Fruit fly (Drosophila melanogaster) whole organism, embryonic: ENCODE results near the gene Hs6st.

Experiments
- Ada2b ChIP-seq: fragments of 200-800 bp; sonication (Bioruptor generic); IDR thresholded peaks from 2 replicates; pipeline ENCODE4 v1.3.6; 2022; ENCODE audit warnings: missing biosample characterization, missing genetic modification characterization
- Bteb2 ChIP-seq: fragments of 200-800 bp; sonication (Bioruptor generic); optimal IDR thresholded peaks from 2 replicates; lab custom pipeline; 2016; ENCODE audit warnings: missing biosample characterization, missing genetic modification characterization
- CG10431 ChIP-seq: fragments of 200-800 bp; sonication (Bioruptor generic); optimal IDR thresholded peaks from 3 replicates; lab custom pipeline; 2018; ENCODE audit warnings: missing biosample characterization, mild to moderate bottlenecking, missing genetic modification characterization
- CG12071 ChIP-seq: fragments of 200-800 bp; sonication (Bioruptor generic); optimal IDR thresholded peaks from 3 replicates; lab custom pipeline; 2018; ENCODE audit warnings: missing biosample characterization, mild to moderate bottlenecking, missing genetic modification characterization
- CG12104 ChIP-seq: fragments of 200-800 bp; sonication (Bioruptor generic); optimal IDR thresholded peaks from 3 replicates; lab custom pipeline; 2016; ENCODE audit warnings: missing biosample characterization, missing genetic modification characterization
- CG13287 ChIP-seq: fragments of 200-800 bp; sonication (Bioruptor generic); IDR thresholded peaks from 2 replicates; pipeline ENCODE4 v1.3.6; 2022; ENCODE audit warnings: missing biosample characterization, missing genetic modification characterization; ENCODE audit not compliant: partially characterized antibody
- CG13424 ChIP-seq: fragments of 200-800 bp; sonication (Bioruptor generic); optimal IDR thresholded peaks from 2 replicates; lab custom pipeline; 2019; ENCODE audit warnings: missing biosample characterization, mild to moderate bottlenecking, missing genetic modification characterization, moderate library complexity
- CG13894 ChIP-seq: fragments of 200-800 bp; sonication (Bioruptor generic); optimal IDR thresholded peaks from 3 replicates; lab custom pipeline; 2018; ENCODE audit warnings: missing biosample characterization, mild to moderate bottlenecking, missing genetic modification characterization, moderate library complexity
- CG14050 ChIP-seq: fragments of 200-800 bp; sonication (Bioruptor generic); IDR thresholded peaks from 3 replicates; pipeline ENCODE4 v1.3.6; 2022; ENCODE audit warnings: missing biosample characterization, missing genetic modification characterization
- CG14667 ChIP-seq: fragments of 200-800 bp; sonication (Bioruptor generic); IDR thresholded peaks from 2 replicates; pipeline ENCODE4 v1.3.6; 2022; ENCODE audit warnings: missing biosample characterization, missing genetic modification characterization
- CG17328 ChIP-seq: fragments of 200-800 bp; sonication (Bioruptor generic); IDR thresholded peaks from 2 replicates; pipeline ENCODE4 v1.3.6; 2022; ENCODE audit warnings: missing biosample characterization, missing genetic modification characterization
- CG17361 ChIP-seq: fragments of 200-800 bp; sonication (Bioruptor generic); IDR thresholded peaks from 3 replicates; pipeline ENCODE4 v1.3.6; 2022; ENCODE audit warnings: missing biosample characterization, missing genetic modification characterization
- CG17385 ChIP-seq: fragments of 200-800 bp; sonication (Bioruptor generic); optimal IDR thresholded peaks from 3 replicates; lab custom pipeline; 2018; ENCODE audit warnings: missing biosample characterization, mild to moderate bottlenecking, missing genetic modification characterization
- CG2712 ChIP-seq: fragments of 200-800 bp; optimal IDR thresholded peaks from 3 replicates; lab custom pipeline; 2019; ENCODE audit warnings: missing biosample characterization, mild to moderate bottlenecking, missing genetic modification characterization, moderate library complexity
- CG31224 ChIP-seq: fragments of 200-800 bp; sonication (Bioruptor generic); IDR thresholded peaks from 2 replicates; pipeline ENCODE4 v1.3.6; 2022; ENCODE audit warnings: missing biosample characterization, missing genetic modification characterization
- CG33557 ChIP-seq: fragments of 200-800 bp; sonication (Bioruptor generic); optimal IDR thresholded peaks from 2 replicates; lab custom pipeline; 2019; ENCODE audit warnings: missing biosample characterization, mild to moderate bottlenecking, missing genetic modification characterization, moderate library complexity
- CG4360 ChIP-seq: fragments of 200-800 bp; sonication (Bioruptor generic); IDR thresholded peaks from 2 replicates; pipeline ENCODE4 v1.3.6; 2022; ENCODE audit warnings: missing biosample characterization, missing genetic modification characterization
- CG6175 ChIP-seq: fragments of 200-800 bp; sonication (Bioruptor generic); IDR thresholded peaks from 3 replicates; pipeline ENCODE4 v1.3.6; 2022; ENCODE audit warnings: missing biosample characterization, missing genetic modification characterization
- CG7839 ChIP-seq: fragments of 200-800 bp; sonication (Bioruptor generic); optimal IDR thresholded peaks from 3 replicates; lab custom pipeline; 2018; ENCODE audit warnings: missing biosample characterization, mild to moderate bottlenecking, missing genetic modification characterization, moderate library complexity
- CG8388 ChIP-seq: fragments of 200-800 bp; sonication (Bioruptor generic); optimal IDR thresholded peaks from 2 replicates; lab custom pipeline; 2019; ENCODE audit warnings: missing biosample characterization, mild to moderate bottlenecking, missing genetic modification characterization, moderate library complexity
- CG8924 ChIP-seq: fragments of 200-800 bp; optimal IDR thresholded peaks from 3 replicates; lab custom pipeline; 2019; ENCODE audit warnings: missing biosample characterization, mild to moderate bottlenecking, missing genetic modification characterization, moderate library complexity
- Deaf1 ChIP-seq: fragments of 200-800 bp; optimal IDR thresholded peaks from 3 replicates; lab custom pipeline; 2019; ENCODE audit warnings: missing biosample characterization, mild to moderate bottlenecking, missing genetic modification characterization, moderate library complexity
- Dek ChIP-seq: fragments of 200-800 bp; sonication (Bioruptor generic); optimal IDR thresholded peaks from 3 replicates; lab custom pipeline; 2019; ENCODE audit warnings: missing biosample characterization, mild to moderate bottlenecking, missing genetic modification characterization, moderate library complexity
- Dip3 ChIP-seq: fragments of 200-800 bp; sonication (Bioruptor generic); optimal IDR thresholded peaks from 3 replicates; lab custom pipeline; 2016; ENCODE audit warnings: missing biosample characterization, missing genetic modification characterization
- Dll ChIP-seq: fragments of 200-800 bp; sonication (Bioruptor generic); IDR thresholded peaks from 4 replicates; pipeline ENCODE4 v1.3.6; 2022; ENCODE audit warnings: missing biosample characterization, missing genetic modification characterization; ENCODE audit not compliant: partially characterized antibody
- Ets65A ChIP-seq: fragments of 200-800 bp; sonication (Bioruptor generic); peaks from one replicate; lab custom pipeline; 2016; ENCODE audit warnings: missing biosample characterization, missing genetic modification characterization
- Ets97D ChIP-seq: fragments of 200-800 bp; sonication (Bioruptor generic); optimal IDR thresholded peaks from 3 replicates; lab custom pipeline; 2016; ENCODE audit warnings: missing biosample characterization, missing genetic modification characterization
- HLH4C ChIP-seq: fragments of 200-800 bp; sonication (Bioruptor generic); IDR thresholded peaks from 3 replicates; pipeline ENCODE4 v1.3.6; 2022; ENCODE audit warnings: missing biosample characterization, missing genetic modification characterization; ENCODE audit not compliant: partially characterized antibody
- Med ChIP-seq: fragments of 200-800 bp; sonication (Bioruptor generic); peaks from one replicate; lab custom pipeline; 2016; ENCODE audit warnings: missing biosample characterization, missing genetic modification characterization, mild to moderate bottlenecking, inconsistent platforms, moderate library complexity
- NFAT ChIP-seq: fragments of 200-800 bp; sonication (Bioruptor generic); IDR thresholded peaks from 2 replicates; pipeline ENCODE4 v1.3.6; 2022; ENCODE audit warnings: missing biosample characterization, missing genetic modification characterization
- Nf-YC ChIP-seq: fragments of 200-800 bp; optimal IDR thresholded peaks from 3 replicates; lab custom pipeline; 2019; ENCODE audit warnings: missing biosample characterization, mild to moderate bottlenecking, missing genetic modification characterization, moderate library complexity
- Rx ChIP-seq: fragments of 200-800 bp; sonication (Bioruptor generic); IDR thresholded peaks from 2 replicates; pipeline ENCODE4 v1.3.6; 2022; ENCODE audit warnings: missing biosample characterization, missing genetic modification characterization
- Xbp1 ChIP-seq: fragments of 200-800 bp; sonication (Bioruptor generic); optimal IDR thresholded peaks from 3 replicates; lab custom pipeline; 2016; ENCODE audit warnings: missing biosample characterization, mild to moderate bottlenecking, missing genetic modification characterization
- abd-A ChIP-seq: fragments of 200-800 bp; sonication (Bioruptor generic); optimal IDR thresholded peaks from 3 replicates; lab custom pipeline; 2019; ENCODE audit warnings: missing biosample characterization, mild to moderate bottlenecking, missing genetic modification characterization, moderate library complexity
- fu2 ChIP-seq: fragments of 200-800 bp; sonication (Bioruptor generic); optimal IDR thresholded peaks from 2 replicates; lab custom pipeline; 2016; ENCODE audit warnings: missing biosample characterization, missing genetic modification characterization
- gce ChIP-seq: fragments of 200-800 bp; sonication (Bioruptor generic); IDR thresholded peaks from 3 replicates; pipeline ENCODE4 v1.3.6; 2022; ENCODE audit warnings: missing biosample characterization, missing genetic modification characterization
- gcm ChIP-seq: fragments of 200-800 bp; sonication (Bioruptor generic); optimal IDR thresholded peaks from 2 replicates; lab custom pipeline; 2019; ENCODE audit warnings: missing biosample characterization, mild to moderate bottlenecking, missing genetic modification characterization, moderate library complexity
- gfzf ChIP-seq: fragments of 200-800 bp; sonication (Bioruptor generic); optimal IDR thresholded peaks from 2 replicates; lab custom pipeline; 2016; ENCODE audit warnings: missing biosample characterization, mild to moderate bottlenecking, missing genetic modification characterization, moderate library complexity
- grn ChIP-seq: fragments of 200-800 bp; sonication (Bioruptor generic); optimal IDR thresholded peaks from 3 replicates; lab custom pipeline; 2017; ENCODE audit warnings: missing biosample characterization, missing genetic modification characterization
- ham ChIP-seq: fragments of 200-800 bp; sonication (Bioruptor generic); IDR thresholded peaks from 2 replicates; pipeline ENCODE4 v1.3.6; 2022; ENCODE audit warnings: missing biosample characterization, missing genetic modification characterization
- maf-S ChIP-seq: fragments of 200-800 bp; sonication (Bioruptor generic); optimal IDR thresholded peaks from 2 replicates; lab custom pipeline; 2016; ENCODE audit warnings: missing biosample characterization, missing genetic modification characterization
- mam ChIP-seq: fragments of 200-800 bp; sonication (Bioruptor generic); optimal IDR thresholded peaks from 3 replicates; lab custom pipeline; 2016; ENCODE audit warnings: missing biosample characterization, missing genetic modification characterization
- pnt ChIP-seq: fragments of 200-800 bp; sonication (Bioruptor generic); optimal IDR thresholded peaks from 3 replicates; lab custom pipeline; 2016; ENCODE audit warnings: missing biosample characterization, missing genetic modification characterization
- row ChIP-seq: fragments of 200-800 bp; sonication (Bioruptor generic); IDR thresholded peaks from 3 replicates; pipeline ENCODE4 v1.3.6; 2022; ENCODE audit warnings: missing biosample characterization, missing genetic modification characterization
- scrt ChIP-seq: fragments of 200-800 bp; sonication (Bioruptor generic); optimal IDR thresholded peaks from 2 replicates; lab custom pipeline; 2018; ENCODE audit warnings: missing biosample characterization, mild to moderate bottlenecking, missing genetic modification characterization, moderate library complexity
- shn ChIP-seq: fragments of 200-800 bp; sonication (Bioruptor generic); optimal IDR thresholded peaks from 3 replicates; lab custom pipeline; 2016; ENCODE audit warnings: missing biosample characterization, missing genetic modification characterization
- sug ChIP-seq: fragments of 200-800 bp; optimal IDR thresholded peaks from 2 replicates; lab custom pipeline; 2019; ENCODE audit warnings: missing biosample characterization, mild to moderate bottlenecking, missing genetic modification characterization, moderate library complexity
- unpg ChIP-seq: fragments of 200-800 bp; sonication (Bioruptor generic); optimal IDR thresholded peaks from 3 replicates; lab custom pipeline; 2018; ENCODE audit warnings: missing biosample characterization, mild to moderate bottlenecking, missing genetic modification characterization, moderate library complexity
- vnd ChIP-seq: fragments of 200-800 bp; sonication (Bioruptor generic); IDR thresholded peaks from 3 replicates; pipeline ENCODE4 v1.3.6; 2022; ENCODE audit warnings: missing biosample characterization, missing genetic modification characterization; ENCODE audit not compliant: partially characterized antibody
- zfh1 ChIP-seq: fragments of 200-800 bp; sonication (Bioruptor generic); IDR thresholded peaks from 3 replicates; pipeline ENCODE4 v1.3.6; 2022; ENCODE audit warnings: missing biosample characterization, missing genetic modification characterization

Gene Hs6st

DNA sequence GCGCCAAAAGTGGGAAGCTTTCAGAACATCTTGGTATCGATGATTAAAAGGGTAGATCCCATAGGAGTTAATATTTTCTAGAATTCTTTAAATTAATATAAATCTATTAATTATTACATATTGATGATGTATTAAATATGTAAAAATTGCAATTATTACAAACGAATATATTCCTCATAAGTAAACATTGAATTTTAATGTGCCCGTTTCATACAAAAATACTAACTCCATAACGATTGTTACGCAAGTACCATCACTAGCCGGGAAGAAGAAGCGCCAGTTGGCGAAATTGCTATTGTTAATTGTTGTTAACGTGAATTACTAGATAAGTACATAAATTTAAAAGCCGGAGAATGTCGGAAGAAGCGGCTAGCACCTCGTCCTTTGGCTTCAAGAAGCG is 49.2 kb upstream of the Hs6st start, which contains the start of gene mdlc (continued):
- no peak for TF ChIP-seq CG33557 (GFP tag; lab: Kevin White, UChicago)
- TF ChIP-seq Dip3 (GFP tag; lab: Kevin White, UChicago), result no peak
- peak; percentile 75 for TF ChIP-seq Dll (GFP tag; lab: Robert Waterston, UW)
- no peak for TF ChIP-seq shn (GFP tag; lab: Kevin White, UChicago)
- TF ChIP-seq ham, result no peak
- TF ChIP-seq CG31224 (GFP tag; lab: Robert Waterston, UW), result no peak
- peak; percentile 39 for TF ChIP-seq sug (tag; lab: Kevin White, UChicago)
- TF ChIP-seq Rx (GFP tag; lab: Robert Waterston, UW), result no peak
- no peak for TF ChIP-seq CG8924
- TF ChIP-seq fu2 (GFP tag; lab: Kevin White, UChicago), result no peak
- TF ChIP-seq Dek (tag; lab: Kevin White, UChicago), result no peak
- peak; percentile 2 for TF ChIP-seq CG12104 (GFP tag; lab: Kevin White, UChicago)
- TF ChIP-seq CG17385 (GFP tag; lab: Kevin White, UChicago), result peak; percentile 94
- no peak for TF ChIP-seq pnt (GFP tag; lab: Kevin White, UChicago)
- no peak for TF ChIP-seq CG17361 (GFP tag; lab: Robert Waterston, UW)
- no peak for TF ChIP-seq CG6175 (GFP tag; lab: Robert Waterston, UW)
- TF ChIP-seq HLH4C, result no peak
- TF ChIP-seq CG7839, result peak; percentile 15
- TF ChIP-seq maf-S (GFP tag; lab: Kevin White, UChicago), result no peak
- TF ChIP-seq grn, result no peak
- TF ChIP-seq vnd (GFP tag; lab: Robert Waterston, UW), result peak; percentile 38; the same call in 1 of the 3 replicates
- no peak for TF ChIP-seq gcm (GFP tag; lab: Kevin White, UChicago)
- TF ChIP-seq CG14667 (GFP tag; lab: Robert Waterston, UW), result no peak
- peak; percentile 17 for TF ChIP-seq Xbp1
- TF ChIP-seq CG13424 (tag; lab: Kevin White, UChicago), result peak; percentile 26
- TF ChIP-seq CG2712 (tag; lab: Kevin White, UChicago), result no peak
- peak; percentile 13 for TF ChIP-seq mam (GFP tag; lab: Kevin White, UChicago)
- no peak for TF ChIP-seq CG4360 (GFP tag; lab: Robert Waterston, UW)
- no peak for TF ChIP-seq CG12071
- TF ChIP-seq Bteb2 (GFP tag; lab: Kevin White, UChicago), result no peak
- TF ChIP-seq CG13287 (GFP tag; lab: Robert Waterston, UW), result peak; percentile 73
- TF ChIP-seq CG14050 (GFP tag; lab: Robert Waterston, UW), result no peak
- TF ChIP-seq Ada2b (GFP tag; lab: Robert Waterston, UW), result no peak
- TF ChIP-seq gfzf (GFP tag; lab: Kevin White, UChicago), result peak; percentile 56
- peak; percentile 8 for TF ChIP-seq Ets97D (GFP tag; lab: Kevin White, UChicago)

DNA sequence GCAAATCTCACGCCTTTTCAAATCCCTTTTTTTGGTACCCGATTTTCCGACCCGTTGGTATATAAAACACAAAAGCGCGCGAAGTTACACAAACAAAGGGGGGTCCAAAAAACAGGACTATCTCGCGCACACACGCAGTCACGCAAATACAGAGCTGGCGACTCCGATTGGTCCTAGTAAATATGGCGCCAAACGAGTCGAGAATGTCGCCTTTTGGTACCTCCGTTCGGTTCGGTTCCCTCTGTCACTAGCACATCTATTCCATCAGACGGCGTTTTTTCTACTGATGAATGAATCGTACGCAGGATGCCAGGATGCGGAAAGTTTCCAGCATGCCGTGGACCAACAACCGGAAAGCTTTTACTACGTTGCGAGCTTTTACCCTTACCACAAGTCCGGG is 47.5 kb upstream of the Hs6st start, which contains the start of gene CG17193:
Gene CG17193 (minus strand): TSS at position 289 of the 400 bp plus-strand sequence.
- TF ChIP-seq row, result 0 out of 3 replicates have a peak, but pooled peaks have one; percentile 22
- TF ChIP-seq NFAT (GFP tag; lab: Robert Waterston, UW), result no peak
- peak; percentile 55 for TF ChIP-seq abd-A (tag; lab: Kevin White, UChicago)
- TF ChIP-seq Med (GFP tag; lab: Kevin White, UChicago), result peak; percentile 67
- no peak for TF ChIP-seq unpg (GFP tag; lab: Kevin White, UChicago)
- peak; percentile 31 for TF ChIP-seq scrt (GFP tag; lab: Kevin White, UChicago)
- TF ChIP-seq Ets65A (GFP tag; lab: Kevin White, UChicago), result peak; percentile 7
- no peak for TF ChIP-seq CG8388 (GFP tag; lab: Kevin White, UChicago)
- TF ChIP-seq CG10431, result no peak
- peak; percentile 75 for TF ChIP-seq CG13894 (tag; lab: Kevin White, UChicago)
- TF ChIP-seq zfh1 (GFP tag; lab: Robert Waterston, UW), result no peak
- peak; percentile 80 for TF ChIP-seq Nf-YC
- TF ChIP-seq CG17328 (GFP tag; lab: Robert Waterston, UW), result no peak
- peak; percentile 50 for TF ChIP-seq Deaf1 (tag; lab: Kevin White, UChicago)
- TF ChIP-seq gce (GFP tag; lab: Robert Waterston, UW), result no peak
